Fruit fly (Drosophila melanogaster) whole organism, pupa: ENCODE data around the gene CG46426.

ENCODE experiments used
- CG10348 ChIP-seq: fragments of 200-800 bp; sonication (Bioruptor generic); IDR thresholded peaks from 2 replicates; pipeline ENCODE4 v1.3.6; 2022; ENCODE audit warnings: missing biosample characterization, missing genetic modification characterization
- CG12605 ChIP-seq: fragments of 200-800 bp; sonication (Bioruptor generic); IDR thresholded peaks from 2 replicates; pipeline ENCODE4 v1.3.6; 2022; ENCODE audit warnings: missing biosample characterization, missing genetic modification characterization
- CG13204 ChIP-seq: fragments of 200-800 bp; sonication (Bioruptor generic); optimal IDR thresholded peaks from 2 replicates; lab custom pipeline; 2018; ENCODE audit warnings: missing biosample characterization, mild to moderate bottlenecking, missing genetic modification characterization, moderate library complexity
- CG14655 ChIP-seq: fragments of 200-800 bp; sonication (Bioruptor generic); optimal IDR thresholded peaks from 3 replicates; lab custom pipeline; 2017; ENCODE audit warnings: mild to moderate bottlenecking, missing biosample characterization, missing genetic modification reagents, missing genetic modification characterization
- CG15710 ChIP-seq: fragments of 200-800 bp; sonication (Bioruptor generic); optimal IDR thresholded peaks from 2 replicates; lab custom pipeline; 2018; ENCODE audit warnings: missing biosample characterization, mild to moderate bottlenecking, missing genetic modification characterization, moderate library complexity
- CG17806 ChIP-seq: fragments of 200-800 bp; sonication (Bioruptor generic); optimal IDR thresholded peaks from 2 replicates; lab custom pipeline; 2018; ENCODE audit warnings: missing biosample characterization, mild to moderate bottlenecking, missing genetic modification characterization, moderate library complexity
- CG32121 ChIP-seq: fragments of 200-800 bp; sonication (Bioruptor generic); IDR thresholded peaks from 2 replicates; pipeline ENCODE4 v1.3.6; 2022; ENCODE audit warnings: missing biosample characterization, missing genetic modification characterization
- CG34367 ChIP-seq: fragments of 200-800 bp; sonication (Bioruptor generic); optimal IDR thresholded peaks from 2 replicates; lab custom pipeline; 2018; ENCODE audit warnings: missing biosample characterization, mild to moderate bottlenecking, missing genetic modification characterization
- CG4496 ChIP-seq: fragments of 200-800 bp; sonication (Bioruptor generic); IDR thresholded peaks from 3 replicates; pipeline ENCODE4 v1.3.6; 2022; ENCODE audit warnings: missing biosample characterization, missing genetic modification characterization
- CG8159 ChIP-seq: fragments of 200-800 bp; sonication (Bioruptor generic); optimal IDR thresholded peaks from 3 replicates; lab custom pipeline; 2018; ENCODE audit warnings: missing biosample characterization, mild to moderate bottlenecking, missing genetic modification characterization, moderate library complexity
- CG8301 ChIP-seq: fragments of 200-800 bp; sonication (Bioruptor generic); optimal IDR thresholded peaks from 2 replicates; lab custom pipeline; 2018; ENCODE audit warnings: missing biosample characterization, mild to moderate bottlenecking, missing genetic modification characterization
- CG9948 ChIP-seq: fragments of 200-800 bp; sonication (Bioruptor generic); optimal IDR thresholded peaks from 2 replicates; lab custom pipeline; 2018; ENCODE audit warnings: missing biosample characterization, mild to moderate bottlenecking, missing genetic modification characterization, moderate library complexity
- D1 ChIP-seq: fragments of 200-800 bp; sonication (Bioruptor generic); optimal IDR thresholded peaks from 2 replicates; lab custom pipeline; 2018; ENCODE audit warnings: missing biosample characterization, mild to moderate bottlenecking, missing genetic modification characterization, moderate library complexity
- EcR ChIP-seq: fragments of 200-800 bp; sonication (Bioruptor generic); optimal IDR thresholded peaks from 3 replicates; lab custom pipeline; 2019; ENCODE audit warnings: missing biosample characterization, missing genetic modification characterization, mild to moderate bottlenecking, moderate library complexity, missing genetic modification reagents
- Ets98B ChIP-seq: fragments of 200-800 bp; sonication (Bioruptor generic); IDR thresholded peaks from 2 replicates; pipeline ENCODE4 v1.3.6; 2022; ENCODE audit warnings: missing biosample characterization, missing genetic modification characterization
- Pif1A ChIP-seq: fragments of 200-800 bp; sonication (Bioruptor generic); optimal IDR thresholded peaks from 3 replicates; lab custom pipeline; 2016; ENCODE audit warnings: missing biosample characterization, missing genetic modification characterization
- Pif1B ChIP-seq: fragments of 200-800 bp; sonication (Bioruptor generic); optimal IDR thresholded peaks from 3 replicates; lab custom pipeline; 2016; ENCODE audit warnings: missing biosample characterization, missing genetic modification characterization
- Snoo ChIP-seq: fragments of 200-800 bp; sonication (Bioruptor generic); optimal IDR thresholded peaks from 3 replicates; lab custom pipeline; 2017; ENCODE audit warnings: missing biosample characterization, mild to moderate bottlenecking, missing genetic modification characterization, inconsistent platforms
- fd96Ca ChIP-seq: fragments of 200-800 bp; sonication (Bioruptor generic); IDR thresholded peaks from 3 replicates; pipeline ENCODE4 v1.3.6; 2022; ENCODE audit warnings: missing biosample characterization, missing genetic modification characterization
- gl ChIP-seq: fragments of 200-800 bp; sonication (Bioruptor generic); optimal IDR thresholded peaks from 2 replicates; lab custom pipeline; 2018; ENCODE audit warnings: missing biosample characterization, mild to moderate bottlenecking, missing genetic modification characterization
- rn ChIP-seq: fragments of 200-800 bp; sonication (Bioruptor generic); IDR thresholded peaks from 2 replicates; pipeline ENCODE4 v1.3.6; 2022; ENCODE audit warnings: missing biosample characterization, missing genetic modification characterization

CG46426 gene

DNA sequence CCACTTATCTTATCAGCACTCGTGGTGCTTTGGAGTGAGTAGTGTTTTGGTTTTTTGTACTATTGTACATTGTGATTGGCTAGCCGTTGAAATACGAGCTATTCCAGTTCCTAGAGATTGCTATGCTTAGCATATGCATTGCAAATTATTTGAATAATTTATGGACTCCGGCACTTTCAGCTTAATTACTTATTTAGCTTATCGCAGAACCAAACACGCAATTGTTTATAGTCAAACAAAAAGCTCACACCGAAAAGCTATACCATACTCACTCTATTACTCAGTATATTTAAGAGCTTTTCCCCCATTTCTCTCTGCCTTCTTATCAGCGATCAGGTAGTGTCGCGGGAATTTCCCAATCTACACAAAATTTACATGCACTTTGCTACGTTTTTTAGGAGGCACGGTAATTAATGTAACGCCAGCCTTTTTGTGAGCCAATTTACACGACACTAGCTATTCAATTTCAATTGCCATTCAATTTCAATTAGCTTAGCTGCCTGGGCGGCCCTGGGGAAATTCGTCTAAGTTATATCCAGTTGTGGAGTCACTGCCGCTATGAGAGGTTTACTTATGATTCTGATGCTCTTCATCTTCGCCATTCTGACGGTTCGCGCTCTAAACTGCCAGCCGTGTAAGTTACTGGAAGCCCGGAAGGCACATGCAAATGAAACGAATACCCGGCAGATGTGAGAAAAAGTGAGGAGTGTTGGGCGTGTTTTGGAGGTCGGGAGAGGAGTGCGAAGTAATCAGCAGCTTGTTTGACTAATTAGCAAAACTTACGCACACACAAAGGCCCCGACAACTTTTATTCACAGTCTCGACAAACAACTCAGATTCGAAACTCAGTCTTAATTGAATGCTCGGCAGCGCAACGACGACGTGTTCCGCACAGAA lies at the start of gene CG46426, which contains the start of the genes CG44008, CG14933 and CG42486:
Gene CG46426, plus strand, starts transcription at position 538 of the 897 bp plus-strand sequence.
Gene CG44008, minus strand, starts transcription at position 155 of the 897 bp plus-strand sequence.
Gene CG14933, plus strand, starts transcription at position 538 of the 897 bp plus-strand sequence.
Gene CG42486, plus strand, starts transcription at position 847 of the 897 bp plus-strand sequence.
- no peak for TF ChIP-seq Pif1B (GFP tag; lab: Kevin White, UChicago)
- no peak for TF ChIP-seq CG13204 (GFP tag; lab: Kevin White, UChicago)
- TF ChIP-seq Pif1A (GFP tag; lab: Kevin White, UChicago) = no peak
- no peak for TF ChIP-seq CG10348
- no peak for TF ChIP-seq Snoo (tag; lab: Kevin White, UChicago)
- no peak for TF ChIP-seq Ets98B
- TF ChIP-seq CG9948 (tag; lab: Kevin White, UChicago) = no peak
- no peak for TF ChIP-seq fd96Ca (GFP tag; lab: Robert Waterston, UW)
- no peak for TF ChIP-seq CG15710
- TF ChIP-seq rn (GFP tag; lab: Robert Waterston, UW) = no peak
- no peak for TF ChIP-seq CG12605 (GFP tag; lab: Robert Waterston, UW)
- TF ChIP-seq CG34367 (tag; lab: Kevin White, UChicago) = no peak
- no peak for TF ChIP-seq EcR (GFP tag; lab: Kevin White, UChicago)
- no peak for TF ChIP-seq gl (tag; lab: Kevin White, UChicago)
- no peak for TF ChIP-seq CG8301 (tag; lab: Kevin White, UChicago)

DNA sequence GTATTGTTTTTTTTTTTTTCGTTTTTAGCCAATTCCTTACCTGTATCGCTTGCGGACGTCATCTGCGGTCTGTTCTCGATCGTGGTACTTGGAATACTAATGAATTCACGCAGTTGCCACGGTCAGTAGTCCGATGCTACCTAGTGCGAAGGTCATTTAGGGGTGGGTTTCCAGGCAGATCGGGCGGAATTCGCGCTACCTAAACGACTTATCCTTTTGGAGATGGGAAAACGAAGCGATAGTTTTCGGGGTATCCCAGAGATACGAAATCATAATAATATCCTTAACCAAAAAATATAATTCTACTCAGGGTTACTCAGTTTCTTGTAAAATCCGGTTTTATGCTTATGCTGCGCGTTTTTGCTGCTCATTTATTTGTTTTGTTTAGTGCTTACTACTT lies 48.6 kb upstream of the CG46426 start, which contains the start of gene CG14937:
Gene CG14937, minus strand, starts transcription at position 101 of the 400 bp plus-strand sequence.
- TF ChIP-seq CG15710 (no peak), CG10348 (no peak), CG32121 (GFP tag; lab: Robert Waterston, UW) (no peak), CG14655 (GFP tag; lab: Kevin White, UChicago) (no peak), Pif1A (GFP tag; lab: Kevin White, UChicago) (no peak), Snoo (tag; lab: Kevin White, UChicago) (no peak), CG8159 (tag; lab: Kevin White, UChicago) (no peak), gl (tag; lab: Kevin White, UChicago) (no peak), CG17806 (tag; lab: Kevin White, UChicago) (no peak), rn (GFP tag; lab: Robert Waterston, UW) (no peak), fd96Ca (GFP tag; lab: Robert Waterston, UW) (no peak), CG12605 (GFP tag; lab: Robert Waterston, UW) (no peak), Pif1B (GFP tag; lab: Kevin White, UChicago) (no peak), CG8301 (tag; lab: Kevin White, UChicago) (no peak), CG34367 (tag; lab: Kevin White, UChicago) (no peak), CG4496 (GFP tag; lab: Robert Waterston, UW) (no peak), D1 (tag; lab: Kevin White, UChicago) (no peak), Ets98B (no peak)
- TF ChIP-seq, all 21 proteins: peak for 0

DNA sequence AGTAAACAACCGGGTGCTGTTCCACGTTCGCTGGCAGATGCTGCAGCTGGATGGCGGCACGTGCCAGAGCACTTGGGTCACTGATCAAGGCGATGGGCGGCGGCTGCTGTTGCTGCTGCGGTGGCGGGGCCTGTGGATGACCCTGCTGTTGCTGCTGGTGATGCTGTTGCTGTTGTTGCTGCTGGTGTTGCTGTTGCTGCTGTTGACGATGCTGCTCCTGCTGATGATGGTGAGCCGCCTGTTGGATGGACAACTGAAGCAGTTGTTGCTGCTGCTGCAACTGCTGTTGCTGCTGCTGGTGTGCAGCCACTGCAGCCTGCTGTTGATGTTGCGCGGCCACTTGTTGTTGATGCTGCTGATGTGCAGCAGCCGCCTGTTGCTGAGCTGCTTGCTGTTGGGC lies 45.5 kb upstream of the CG46426 start:
- TF ChIP-seq D1 (tag; lab: Kevin White, UChicago) (no peak), CG34367 (tag; lab: Kevin White, UChicago) (no peak), CG9948 (tag; lab: Kevin White, UChicago) (no peak), gl (tag; lab: Kevin White, UChicago) (no peak), CG14655 (GFP tag; lab: Kevin White, UChicago) (no peak), Ets98B (no peak), CG4496 (GFP tag; lab: Robert Waterston, UW) (no peak), Snoo (tag; lab: Kevin White, UChicago) (no peak), Pif1B (GFP tag; lab: Kevin White, UChicago) (no peak), CG32121 (GFP tag; lab: Robert Waterston, UW) (no peak), CG10348 (no peak), Pif1A (GFP tag; lab: Kevin White, UChicago) (no peak)
- TF ChIP-seq, all 21 proteins: peak for 0

DNA sequence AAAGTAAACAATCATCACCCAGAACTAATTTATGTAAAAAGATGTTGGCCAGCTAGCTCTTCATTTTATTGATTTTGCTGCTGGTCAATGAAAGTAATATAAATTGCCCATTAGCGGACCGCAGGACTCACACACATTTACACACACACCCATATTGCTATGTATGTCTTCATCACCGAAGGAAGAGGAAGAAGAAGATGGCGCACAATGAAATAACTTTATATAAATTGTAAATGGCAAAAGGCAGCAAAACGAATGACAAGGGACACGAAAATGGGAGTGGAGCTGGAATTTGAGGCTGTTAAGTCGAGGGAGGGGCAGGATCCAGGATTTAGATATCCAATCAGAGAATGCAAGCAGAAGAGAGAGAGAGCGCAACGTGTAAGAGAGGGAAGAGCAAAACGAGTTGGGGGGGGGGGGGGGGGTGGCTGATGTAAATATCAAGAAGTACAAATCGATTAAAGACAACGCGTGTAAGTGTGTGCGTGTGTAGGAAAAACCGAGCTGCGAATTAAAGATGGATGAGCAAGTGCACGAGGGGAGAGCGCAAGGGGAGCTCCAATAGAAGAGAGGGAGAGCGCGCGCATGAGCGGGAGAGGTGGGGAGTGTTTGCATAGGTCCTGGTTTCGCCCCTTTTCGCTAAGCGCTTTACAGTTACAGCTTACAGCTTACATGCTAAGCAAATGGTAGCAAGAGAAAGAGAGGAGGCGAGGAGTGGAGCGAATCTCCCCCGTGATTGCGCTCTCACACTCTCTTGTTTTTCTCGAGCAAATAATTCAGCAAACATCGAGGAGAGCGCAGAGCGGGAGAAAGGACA lies 38.2 kb upstream of the CG46426 start:
- TF ChIP-seq D1 (tag; lab: Kevin White, UChicago) (no peak), Pif1B (GFP tag; lab: Kevin White, UChicago) (peak; percentile 13), CG13204 (GFP tag; lab: Kevin White, UChicago) (peak; percentile 52), rn (GFP tag; lab: Robert Waterston, UW) (no peak), EcR (GFP tag; lab: Kevin White, UChicago) (no peak), CG12605 (GFP tag; lab: Robert Waterston, UW) (no peak), Ets98B (no peak), CG15710 (no peak), CG14655 (GFP tag; lab: Kevin White, UChicago) (peak; percentile 13), Pif1A (GFP tag; lab: Kevin White, UChicago) (no peak), fd96Ca (GFP tag; lab: Robert Waterston, UW) (peak; percentile 22; the same call in 1 of the 3 replicates), CG9948 (tag; lab: Kevin White, UChicago) (no peak), CG8301 (tag; lab: Kevin White, UChicago) (no peak), CG4496 (GFP tag; lab: Robert Waterston, UW) (peak; percentile 62; the same call in 2 of the 3 replicates), CG32121 (GFP tag; lab: Robert Waterston, UW) (0 out of 2 replicates have a peak, but pooled peaks have one; percentile 19), Snoo (tag; lab: Kevin White, UChicago) (no peak), CG34367 (tag; lab: Kevin White, UChicago) (no peak), CG17806 (tag; lab: Kevin White, UChicago) (no peak), gl (tag; lab: Kevin White, UChicago) (no peak), CG10348 (no peak), CG8159 (tag; lab: Kevin White, UChicago) (peak; percentile 2)
